Fruit fly (Drosophila melanogaster) S2 (cell line): ENCODE data around the gene up.

Experiments used
- CG8478 ChIP-seq: fragments of >200 bp; optimal IDR thresholded peaks from 2 replicates; lab custom pipeline; 2018
- CTCF ChIP-seq, 2 experiments: fragments of >200 bp; optimal IDR thresholded peaks; 2 replicates each; lab custom pipeline; 2018

The up gene

dm6 chrX:13556172-13556571 lies 46.2 kb downstream of the up start, which contains the start of gene CG32631:
CG32631 (plus strand) TSS chrX:13556472.
- TF ChIP-seq CG8478, result no peak
- TF ChIP-seq CTCF (optimal IDR thresholded peaks at IDR 0.05; lab: Kevin White, UChicago), result no peak

- TF ChIP-seq CG8478 (no peak), CTCF (optimal IDR thresholded peaks at IDR 0.05; lab: Kevin White, UChicago) (no peak)
Observed at dm6 chrX:13555700-13556099, 46.7 kb downstream of the up start, which contains the start of gene CG11816. CG11816 (minus strand) TSS chrX:13555800.
